Fruit fly (Drosophila melanogaster) whole organism, prepupa: ENCODE data around the gene CG31789.

Experiments
- Blimp-1 ChIP-seq: fragments of 200-800 bp; sonication (Bioruptor generic); optimal IDR thresholded peaks from 3 replicates; lab custom pipeline; 2017; ENCODE audit warnings: missing biosample characterization, missing genetic modification characterization, mild to moderate bottlenecking, moderate library complexity, missing genetic modification reagents
- CG10669 ChIP-seq: fragments of 200-800 bp; sonication (Bioruptor generic); optimal IDR thresholded peaks from 3 replicates; lab custom pipeline; 2018; ENCODE audit warnings: missing biosample characterization, mild to moderate bottlenecking, missing genetic modification characterization, moderate library complexity
- CG11294 ChIP-seq: fragments of 200-800 bp; sonication (Bioruptor generic); IDR thresholded peaks from 2 replicates; pipeline ENCODE4 v1.3.6; 2022; ENCODE audit warnings: missing biosample characterization, missing genetic modification characterization
- CG11762 ChIP-seq: fragments of 200-800 bp; sonication (Bioruptor generic); optimal IDR thresholded peaks from 3 replicates; lab custom pipeline; 2016; ENCODE audit warnings: missing biosample characterization, missing genetic modification characterization; ENCODE audit not compliant: insufficient read depth
- CG11902 ChIP-seq: fragments of 200-800 bp; sonication (Bioruptor generic); optimal IDR thresholded peaks from 3 replicates; lab custom pipeline; 2016; ENCODE audit warnings: missing biosample characterization, missing genetic modification characterization
- CG15336 ChIP-seq: fragments of 200-800 bp; sonication (Bioruptor generic); IDR thresholded peaks from 2 replicates; pipeline ENCODE4 v1.3.6; 2022; ENCODE audit warnings: missing biosample characterization, missing genetic modification characterization
- CG3032 ChIP-seq: fragments of 200-800 bp; optimal IDR thresholded peaks from 2 replicates; lab custom pipeline; 2019; ENCODE audit warnings: missing biosample characterization, mild to moderate bottlenecking, missing genetic modification characterization, moderate library complexity
- CG32006 ChIP-seq: fragments of 200-800 bp; sonication (Bioruptor generic); optimal IDR thresholded peaks from 3 replicates; lab custom pipeline; 2017; ENCODE audit warnings: missing biosample characterization, mild to moderate bottlenecking, missing genetic modification characterization
- CG34406 ChIP-seq: fragments of 200-800 bp; sonication (Bioruptor generic); optimal IDR thresholded peaks from 3 replicates; lab custom pipeline; 2016; ENCODE audit warnings: missing biosample characterization, missing genetic modification characterization
- CG3919 ChIP-seq: fragments of 200-800 bp; sonication (Bioruptor generic); optimal IDR thresholded peaks from 3 replicates; lab custom pipeline; 2016; ENCODE audit warnings: missing biosample characterization, missing genetic modification characterization
- CG6163 ChIP-seq: fragments of 200-800 bp; sonication (Bioruptor generic); IDR thresholded peaks from 3 replicates; pipeline ENCODE4 v1.3.6; 2022; ENCODE audit warnings: missing biosample characterization, missing genetic modification characterization
- CG6792 ChIP-seq: fragments of 200-800 bp; sonication (Bioruptor generic); optimal IDR thresholded peaks from 3 replicates; lab custom pipeline; 2016; ENCODE audit warnings: missing biosample characterization, missing genetic modification characterization
- CG7368 ChIP-seq: fragments of 200-800 bp; sonication (Bioruptor generic); optimal IDR thresholded peaks from 3 replicates; lab custom pipeline; 2016; ENCODE audit warnings: missing biosample characterization, missing genetic modification characterization
- CG8119 ChIP-seq: fragments of 200-800 bp; sonication (Bioruptor generic); IDR thresholded peaks from 3 replicates; pipeline ENCODE4 v1.3.6; 2022; ENCODE audit warnings: missing biosample characterization, missing genetic modification characterization
- CG8632 ChIP-seq: fragments of 200-800 bp; sonication (Bioruptor generic); optimal IDR thresholded peaks from 3 replicates; lab custom pipeline; 2016; ENCODE audit warnings: missing biosample characterization, missing genetic modification characterization
- CG9139 ChIP-seq: fragments of 200-800 bp; sonication (Bioruptor generic); optimal IDR thresholded peaks from 3 replicates; lab custom pipeline; 2017; ENCODE audit warnings: missing biosample characterization, mild to moderate bottlenecking, missing genetic modification characterization
- Eip75B ChIP-seq: fragments of 200-800 bp; sonication (Bioruptor generic); optimal IDR thresholded peaks from 3 replicates; lab custom pipeline; 2016; ENCODE audit warnings: missing biosample characterization, missing genetic modification characterization
- Eip93F ChIP-seq: fragments of 200-800 bp; sonication (Bioruptor generic); optimal IDR thresholded peaks from 2 replicates; lab custom pipeline; 2016; ENCODE audit warnings: missing biosample characterization, mild to moderate bottlenecking, missing genetic modification characterization
- Ets96B ChIP-seq: fragments of 200-800 bp; optimal IDR thresholded peaks from 2 replicates; lab custom pipeline; 2019; ENCODE audit warnings: missing biosample characterization, mild to moderate bottlenecking, missing genetic modification characterization, moderate library complexity
- Gug ChIP-seq: fragments of 200-800 bp; sonication (Bioruptor generic); IDR thresholded peaks from 2 replicates; pipeline ENCODE4 v1.3.6; 2022; ENCODE audit warnings: missing biosample characterization, missing genetic modification characterization
- Hr38 ChIP-seq: sonication (Bioruptor generic); optimal IDR thresholded peaks from 2 replicates; lab custom pipeline; 2016; ENCODE audit warnings: missing biosample characterization, missing genetic modification characterization
- Hr4 ChIP-seq: fragments of 200-800 bp; sonication (Bioruptor generic); optimal IDR thresholded peaks from 3 replicates; lab custom pipeline; 2016; ENCODE audit warnings: missing biosample characterization, missing genetic modification characterization
- Lpt ChIP-seq: fragments of 200-800 bp; sonication (Bioruptor generic); optimal IDR thresholded peaks from 3 replicates; lab custom pipeline; 2016; ENCODE audit warnings: missing biosample characterization, missing genetic modification characterization
- Met ChIP-seq: fragments of 200-800 bp; sonication (Bioruptor generic); optimal IDR thresholded peaks from 3 replicates; lab custom pipeline; 2016; ENCODE audit warnings: missing biosample characterization, missing genetic modification characterization
- Sox102F ChIP-seq: fragments of 200-800 bp; sonication (Bioruptor generic); optimal IDR thresholded peaks from 2 replicates; lab custom pipeline; 2016; ENCODE audit warnings: missing biosample characterization, mild to moderate bottlenecking, missing genetic modification characterization
- Sox14 ChIP-seq: fragments of 200-800 bp; sonication (Bioruptor generic); optimal IDR thresholded peaks from 3 replicates; lab custom pipeline; 2016; ENCODE audit warnings: missing biosample characterization, missing genetic modification characterization
- achi ChIP-seq: fragments of 200-800 bp; sonication (Bioruptor generic); optimal IDR thresholded peaks from 3 replicates; lab custom pipeline; 2016; ENCODE audit warnings: missing biosample characterization, missing genetic modification characterization
- acj6 ChIP-seq: fragments of 200-800 bp; sonication (Bioruptor generic); optimal IDR thresholded peaks from 3 replicates; lab custom pipeline; 2016; ENCODE audit warnings: missing biosample characterization, missing genetic modification characterization
- cyc ChIP-seq: fragments of 200-800 bp; sonication (Bioruptor generic); optimal IDR thresholded peaks from 3 replicates; lab custom pipeline; 2016; ENCODE audit warnings: missing biosample characterization, missing genetic modification characterization
- dac ChIP-seq: fragments of 200-800 bp; sonication (Bioruptor generic); optimal IDR thresholded peaks from 2 replicates; lab custom pipeline; 2017; ENCODE audit warnings: missing biosample characterization, mild to moderate bottlenecking, missing genetic modification characterization
- dsx ChIP-seq: fragments of 200-800 bp; optimal IDR thresholded peaks from 3 replicates; lab custom pipeline; 2019; ENCODE audit warnings: missing biosample characterization, mild to moderate bottlenecking, missing genetic modification characterization, moderate library complexity; ENCODE audit not compliant: poor library complexity, severe bottlenecking
- fd59A ChIP-seq: fragments of 200-800 bp; sonication (Bioruptor generic); optimal IDR thresholded peaks from 2 replicates; lab custom pipeline; 2017; ENCODE audit warnings: missing biosample characterization, mild to moderate bottlenecking, missing genetic modification characterization, missing genetic modification reagents
- fkh ChIP-seq: fragments of 200-800 bp; sonication (Bioruptor generic); optimal IDR thresholded peaks from 3 replicates; lab custom pipeline; 2017; ENCODE audit warnings: missing biosample characterization, mild to moderate bottlenecking, missing genetic modification characterization, moderate library complexity
- lz ChIP-seq: fragments of 200-800 bp; sonication (Bioruptor generic); optimal IDR thresholded peaks from 3 replicates; lab custom pipeline; 2016; ENCODE audit warnings: missing biosample characterization, missing genetic modification characterization
- pdm3 ChIP-seq: fragments of 200-800 bp; sonication (Bioruptor generic); optimal IDR thresholded peaks from 3 replicates; lab custom pipeline; 2016; ENCODE audit warnings: missing biosample characterization, missing genetic modification characterization
- salr ChIP-seq, 2 experiments: fragments of 200-800 bp; sonication (Bioruptor generic); optimal IDR thresholded peaks; 3 replicates each; lab custom pipeline; 2016 to 2018; ENCODE audit warnings: missing biosample characterization in 2 of 2, missing genetic modification characterization in 2 of 2, mild to moderate bottlenecking in 1 of 2
- spab ChIP-seq: fragments of 200-800 bp; sonication (Bioruptor generic); optimal IDR thresholded peaks from 2 replicates; lab custom pipeline; 2017; ENCODE audit warnings: missing biosample characterization, mild to moderate bottlenecking, missing genetic modification characterization, missing genetic modification reagents
- svp ChIP-seq: fragments of 200-800 bp; sonication (Bioruptor generic); peaks from one replicate; lab custom pipeline; 2016; ENCODE audit warnings: missing biosample characterization, missing genetic modification characterization
- topi ChIP-seq: fragments of 200-800 bp; sonication (Bioruptor generic); optimal IDR thresholded peaks from 3 replicates; lab custom pipeline; 2016; ENCODE audit warnings: missing biosample characterization, missing genetic modification characterization
- vri ChIP-seq: fragments of 200-800 bp; sonication (Bioruptor generic); optimal IDR thresholded peaks from 3 replicates; lab custom pipeline; 2016; ENCODE audit warnings: missing biosample characterization, mild to moderate bottlenecking, missing genetic modification characterization

The CG31789 gene

dm6 chr2L:18604986-18605385 is 742 bp upstream of the CG31789 start, which contains the start of gene CG10413 (continued):
- TF ChIP-seq Hr4 (GFP tag; lab: Kevin White, UChicago) = peak; percentile 99
- peak; percentile 99 for TF ChIP-seq CG11762 (GFP tag; lab: Kevin White, UChicago)
- TF ChIP-seq Sox102F (GFP tag; lab: Kevin White, UChicago) = peak; percentile 99
- peak; percentile 98 for TF ChIP-seq achi (GFP tag; lab: Kevin White, UChicago)
- peak in 1 of 2 experiments; percentile 97 for TF ChIP-seq salr (GFP tag; optimal IDR thresholded peaks at IDR 0.05; lab: Kevin White, UChicago)
- peak; percentile 97 for TF ChIP-seq Gug (GFP tag; lab: Robert Waterston, UW)
- TF ChIP-seq Hr38 = peak; percentile 87
- TF ChIP-seq CG11294 (GFP tag; lab: Robert Waterston, UW) = peak; percentile 97

dm6 chr2L:18606642-18607041 is 914 bp downstream of the CG31789 start, which contains the start of gene CG10333:
Gene CG10333, plus strand, starts transcription at chr2L:18606832.
- no peak for TF ChIP-seq CG9139 (GFP tag; lab: Kevin White, UChicago)

- TF ChIP-seq lz (GFP tag; lab: Kevin White, UChicago) = no peak
- no peak for TF ChIP-seq CG6163 (GFP tag; lab: Robert Waterston, UW)
- no peak for TF ChIP-seq Eip75B
- no peak for TF ChIP-seq achi (GFP tag; lab: Kevin White, UChicago)
- no peak for TF ChIP-seq Sox102F (GFP tag; lab: Kevin White, UChicago)
- TF ChIP-seq acj6 (GFP tag; lab: Kevin White, UChicago) = no peak
- TF ChIP-seq CG6792 (GFP tag; lab: Kevin White, UChicago) = no peak
- TF ChIP-seq Ets96B = no peak
- no peak for TF ChIP-seq Met (GFP tag; lab: Kevin White, UChicago)
- no peak for TF ChIP-seq fkh (GFP tag; lab: Kevin White, UChicago)
- TF ChIP-seq salr (GFP tag; optimal IDR thresholded peaks at IDR 0.05; lab: Kevin White, UChicago) = no peak
- TF ChIP-seq fd59A (GFP tag; lab: Kevin White, UChicago) = no peak
- TF ChIP-seq CG32006 (GFP tag; lab: Kevin White, UChicago) = no peak
These were observed 6.4 kb downstream of the CG31789 start, which contains the start of gene Atac2 for dm6 chr2L:18612106-18612505. Gene Atac2, minus strand, starts transcription at chr2L:18612249.

- TF ChIP-seq CG6792 (GFP tag; lab: Kevin White, UChicago) (no peak), cyc (GFP tag; lab: Kevin White, UChicago) (peak; percentile 14)
These were observed 10.3 kb downstream of the CG31789 start, which contains the start of gene IFT46 for dm6 chr2L:18616019-18616418. Gene IFT46, minus strand, starts transcription at chr2L:18616106.

- TF ChIP-seq CG15336 (GFP tag; lab: Robert Waterston, UW) (0 out of 2 replicates have a peak, but pooled peaks have one; percentile 42), CG8119 (GFP tag; lab: Robert Waterston, UW) (peak; percentile 57; the same call in 1 of the 3 replicates), CG9139 (GFP tag; lab: Kevin White, UChicago) (no peak), CG10669 (GFP tag; lab: Kevin White, UChicago) (peak; percentile 69), CG34406 (peak; percentile 61), spab (peak; percentile 53), pdm3 (GFP tag; lab: Kevin White, UChicago) (no peak), CG3919 (no peak), Gug (GFP tag; lab: Robert Waterston, UW) (peak; percentile 34; the same call in 1 of the 2 replicates), CG6792 (GFP tag; lab: Kevin White, UChicago) (peak; percentile 42), fd59A (GFP tag; lab: Kevin White, UChicago) (no peak), CG3032 (tag; lab: Kevin White, UChicago) (peak; percentile 79), topi (GFP tag; lab: Kevin White, UChicago) (no peak), vri (GFP tag; lab: Kevin White, UChicago) (no peak), Sox14 (GFP tag; lab: Kevin White, UChicago) (no peak), dac (no peak), Lpt (no peak), CG6163 (GFP tag; lab: Robert Waterston, UW) (peak; percentile 86), dsx (GFP tag; lab: Kevin White, UChicago) (peak; percentile 79), CG11902 (GFP tag; lab: Kevin White, UChicago) (no peak), Hr38 (no peak), CG32006 (GFP tag; lab: Kevin White, UChicago) (no peak), achi (GFP tag; lab: Kevin White, UChicago) (peak; percentile 69), fkh (GFP tag; lab: Kevin White, UChicago) (peak; percentile 10), Blimp-1 (GFP tag; lab: Kevin White, UChicago) (peak; percentile 25), lz (GFP tag; lab: Kevin White, UChicago) (peak; percentile 1), svp (GFP tag; lab: Kevin White, UChicago) (no peak), CG7368 (GFP tag; lab: Kevin White, UChicago) (peak; percentile 67), CG11762 (GFP tag; lab: Kevin White, UChicago) (peak; percentile 35), Eip93F (GFP tag; lab: Kevin White, UChicago) (peak; percentile 57), salr (GFP tag; optimal IDR thresholded peaks at IDR 0.05; lab: Kevin White, UChicago) (no peak), CG8632 (GFP tag; lab: Kevin White, UChicago) (peak; percentile 36), acj6 (GFP tag; lab: Kevin White, UChicago) (no peak)
These were observed 11.3 kb downstream of the CG31789 start, which contains the start of gene MESR3 for dm6 chr2L:18617003-18617402. Gene MESR3, plus strand, starts transcription at chr2L:18617256.
